Worm (Caenorhabditis elegans) whole organism, late embryonic: ENCODE measurements around the gene gspd-1.

Source experiments
- C38D4.7 ChIP-seq: fragments of 200-800 bp; sonication (Bioruptor generic); optimal IDR thresholded peaks from 2 replicates; lab custom pipeline; 2018; ENCODE audit warnings: mild to moderate bottlenecking, missing genetic modification characterization, moderate library complexity, missing compliant biosample characterization
- K02D7.2 ChIP-seq: sonication (generic microtip); optimal IDR thresholded peaks from 2 replicates; lab custom pipeline; 2017; ENCODE audit warnings: mild to moderate bottlenecking, missing genetic modification characterization, missing compliant biosample characterization
- ceh-14 ChIP-seq: sonication (generic microtip); optimal IDR thresholded peaks from 2 replicates; lab custom pipeline; 2016; ENCODE audit warnings: missing genotype, missing genetic modification characterization, missing compliant biosample characterization
- ceh-2 ChIP-seq: sonication (generic microtip); optimal IDR thresholded peaks from 2 replicates; lab custom pipeline; 2016; ENCODE audit warnings: missing genotype, missing genetic modification characterization, missing compliant biosample characterization
- ceh-22 ChIP-seq: sonication (generic microtip); optimal IDR thresholded peaks from 2 replicates; lab custom pipeline; 2017; ENCODE audit warnings: missing biosample characterization, missing genetic modification characterization
- ceh-30 ChIP-seq: fragments of 150-350 bp; optimal IDR thresholded peaks from 2 replicates; lab custom pipeline; 2014; ENCODE audit warnings: missing biosample characterization, missing genetic modification characterization
- ceh-34 ChIP-seq: sonication (generic microtip); optimal IDR thresholded peaks from 2 replicates; lab custom pipeline; 2016; ENCODE audit warnings: mild to moderate bottlenecking, missing genetic modification characterization, missing compliant biosample characterization
- ceh-45 ChIP-seq: fragments of 200-800 bp; sonication (Bioruptor generic); IDR thresholded peaks from 2 replicates; pipeline ENCODE4 v1.3.6; 2022; ENCODE audit warnings: missing genetic modification reagents, missing genetic modification characterization, missing compliant biosample characterization
- ceh-6 ChIP-seq: fragments of 200-800 bp; sonication (Bioruptor generic); optimal IDR thresholded peaks from 2 replicates; lab custom pipeline; 2018; ENCODE audit warnings: mild to moderate bottlenecking, missing genetic modification characterization, missing compliant biosample characterization
- che-1 ChIP-seq: sonication (generic microtip); optimal IDR thresholded peaks from 2 replicates; lab custom pipeline; 2016; ENCODE audit warnings: mild to moderate bottlenecking, missing genetic modification characterization, missing compliant biosample characterization
- dve-1 ChIP-seq: sonication (generic microtip); optimal IDR thresholded peaks from 2 replicates; lab custom pipeline; 2017; ENCODE audit warnings: antibody characterized with exemption, mild to moderate bottlenecking, missing genetic modification characterization, missing compliant biosample characterization
- elt-2 ChIP-seq: sonication (generic microtip); optimal IDR thresholded peaks from 2 replicates; lab custom pipeline; 2016; ENCODE audit warnings: missing genetic modification reagents, missing genetic modification characterization, missing compliant biosample characterization
- eyg-1 ChIP-seq: sonication (generic microtip); optimal IDR thresholded peaks from 2 replicates; lab custom pipeline; 2016; ENCODE audit warnings: missing genotype, missing genetic modification characterization, missing compliant biosample characterization
- fkh-10 ChIP-seq: fragments of 150-350 bp; optimal IDR thresholded peaks from 2 replicates; lab custom pipeline; 2014; ENCODE audit warnings: missing biosample characterization, missing genetic modification reagents, missing genetic modification characterization
- hlh-30 ChIP-seq: sonication (generic microtip); optimal IDR thresholded peaks from 2 replicates; lab custom pipeline; 2017; ENCODE audit warnings: antibody characterized with exemption, missing genetic modification characterization, missing compliant biosample characterization; ENCODE audit not compliant: insufficient read depth
- hlh-8 ChIP-seq: sonication (generic microtip); optimal IDR thresholded peaks from 2 replicates; lab custom pipeline; 2016; ENCODE audit warnings: missing genotype, missing genetic modification characterization, missing compliant biosample characterization
- lim-6 ChIP-seq: sonication (generic microtip); optimal IDR thresholded peaks from 2 replicates; lab custom pipeline; 2016; ENCODE audit warnings: missing genetic modification characterization, missing compliant biosample characterization
- lin-11 ChIP-seq: fragments of 200-800 bp; sonication (Bioruptor generic); optimal IDR thresholded peaks from 2 replicates; lab custom pipeline; 2018; ENCODE audit warnings: mild to moderate bottlenecking, missing genetic modification characterization, missing compliant biosample characterization
- nfya-1 ChIP-seq: sonication (generic microtip); optimal IDR thresholded peaks from 2 replicates; lab custom pipeline; 2017; ENCODE audit warnings: missing genetic modification characterization, mild to moderate bottlenecking, missing compliant biosample characterization, antibody characterized with exemption, moderate library complexity
- npax-4 ChIP-seq: sonication (generic microtip); optimal IDR thresholded peaks from 2 replicates; lab custom pipeline; 2016; ENCODE audit warnings: missing genetic modification characterization, missing compliant biosample characterization
- pag-3 ChIP-seq: sonication (generic microtip); optimal IDR thresholded peaks from 2 replicates; lab custom pipeline; 2016; ENCODE audit warnings: missing compliant biosample characterization, missing genetic modification characterization, borderline replicate concordance
- pha-2 ChIP-seq: sonication (generic microtip); optimal IDR thresholded peaks from 2 replicates; lab custom pipeline; 2017; ENCODE audit warnings: mild to moderate bottlenecking, missing genetic modification characterization, missing compliant biosample characterization
- pha-4 ChIP-seq: fragments of 150-350 bp; optimal IDR thresholded peaks from 2 replicates; lab custom pipeline; 2018; ENCODE audit warnings: missing biosample characterization, missing genetic modification reagents, missing genetic modification characterization
- pqm-1 ChIP-seq: sonication (generic microtip); optimal IDR thresholded peaks from 2 replicates; lab custom pipeline; 2016; ENCODE audit warnings: missing genetic modification characterization, missing compliant biosample characterization
- pros-1 ChIP-seq: fragments of 150-350 bp; optimal IDR thresholded peaks from 2 replicates; lab custom pipeline; 2014; ENCODE audit warnings: missing biosample characterization, missing genetic modification reagents, missing genetic modification characterization
- ref-2 ChIP-seq: sonication (generic microtip); optimal IDR thresholded peaks from 2 replicates; lab custom pipeline; 2016; ENCODE audit warnings: missing genetic modification characterization, missing compliant biosample characterization
- sdc-2 ChIP-seq: sonication (generic microtip); optimal IDR thresholded peaks from 2 replicates; lab custom pipeline; 2016; ENCODE audit warnings: missing genotype, missing genetic modification characterization, missing compliant biosample characterization
- sox-4 ChIP-seq: sonication (generic microtip); optimal IDR thresholded peaks from 2 replicates; lab custom pipeline; 2017; ENCODE audit warnings: mild to moderate bottlenecking, missing genetic modification characterization, inconsistent platforms, missing compliant biosample characterization
- syd-9 ChIP-seq: sonication (generic microtip); optimal IDR thresholded peaks from 2 replicates; lab custom pipeline; 2016; ENCODE audit warnings: mild to moderate bottlenecking, missing genetic modification characterization, moderate library complexity, missing compliant biosample characterization
- tbx-2 ChIP-seq: sonication (generic microtip); optimal IDR thresholded peaks from 2 replicates; lab custom pipeline; 2016; ENCODE audit warnings: missing genetic modification characterization, missing compliant biosample characterization
- tbx-7 ChIP-seq: sonication (generic microtip); optimal IDR thresholded peaks from 2 replicates; lab custom pipeline; 2016; ENCODE audit warnings: missing genotype, missing genetic modification characterization, missing compliant biosample characterization
- unc-3 ChIP-seq, 2 experiments: fragments of 200-800 bp in 1 of 2; sonication (Bioruptor generic) in 1 of 2; sonication (generic microtip) in 1 of 2; conservative IDR thresholded peaks in 1 of 2; optimal IDR thresholded peaks in 1 of 2; 2 replicates each; pipeline versions ENCODE4 v1.3.6 to Lab custom; 2016 to 2022; ENCODE audit warnings: missing compliant biosample characterization in 2 of 2, missing genetic modification characterization in 2 of 2, missing genetic modification reagents in 1 of 2
- unc-42 ChIP-seq: sonication (generic microtip); optimal IDR thresholded peaks from 2 replicates; lab custom pipeline; 2016; ENCODE audit warnings: missing genotype, missing genetic modification characterization, missing compliant biosample characterization
- unc-55 ChIP-seq: sonication (generic microtip); optimal IDR thresholded peaks from 2 replicates; lab custom pipeline; 2017; ENCODE audit warnings: missing biosample characterization, missing genetic modification reagents, missing genetic modification characterization
- unc-86 ChIP-seq: sonication (generic microtip); optimal IDR thresholded peaks from 2 replicates; lab custom pipeline; 2016; ENCODE audit warnings: missing genetic modification characterization, missing compliant biosample characterization
- zip-5 ChIP-seq: sonication (generic microtip); optimal IDR thresholded peaks from 2 replicates; lab custom pipeline; 2016; ENCODE audit warnings: missing genetic modification characterization, missing compliant biosample characterization
- ztf-16 ChIP-seq: sonication (generic microtip); optimal IDR thresholded peaks from 2 replicates; lab custom pipeline; 2017; ENCODE audit warnings: missing genetic modification characterization, missing compliant biosample characterization

Gene gspd-1

ce11 chrIV:11276026-11276425, 41.2 kb upstream of the gspd-1 start:
- TF ChIP-seq ceh-14 (no peak), ceh-45 (GFP tag; lab: Robert Waterston, UW) (no peak), syd-9 (tag; lab: Kevin White, UChicago) (no peak), lin-11 (tag; lab: Kevin White, UChicago) (no peak)

DNA sequence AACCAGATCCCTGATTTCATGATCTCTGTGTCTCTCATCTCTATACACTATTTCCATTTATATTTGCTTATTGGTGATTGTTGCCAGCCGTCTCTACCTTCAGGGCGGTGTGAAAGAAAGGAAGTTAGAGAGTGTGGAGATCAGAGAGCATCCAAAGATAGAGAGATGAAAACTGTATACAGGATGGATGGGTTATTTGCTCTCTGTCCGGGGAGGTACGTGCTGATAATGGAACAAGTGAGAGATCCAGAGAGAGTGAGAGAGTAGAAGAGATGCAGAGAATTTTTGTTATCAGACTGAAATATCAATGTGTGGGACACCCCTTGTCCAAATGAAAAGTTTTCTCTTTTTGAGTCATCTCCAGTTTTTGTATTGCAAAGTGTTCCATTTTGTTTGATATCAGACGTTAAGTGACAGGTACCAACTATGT, 33.1 kb upstream of the gspd-1 start:
- TF ChIP-seq elt-2 (tag; lab: Kevin White, UChicago) (peak; percentile 77), sdc-2 (tag; lab: Kevin White, UChicago) (no peak), che-1 (tag; lab: Kevin White, UChicago) (no peak), fkh-10 (no peak), hlh-8 (no peak), dve-1 (tag; lab: Kevin White, UChicago) (peak; percentile 63)
- TF ChIP-seq, all 69 proteins: peak for 2

ce11 chrIV:11285239-11285638, 32.0 kb upstream of the gspd-1 start:
- TF ChIP-seq ref-2 (tag; lab: Kevin White, UChicago): no peak
- TF ChIP-seq tbx-7: no peak
- TF ChIP-seq hlh-30 (tag; lab: Kevin White, UChicago): no peak
- no peak for TF ChIP-seq elt-2 (tag; lab: Kevin White, UChicago)
- no peak for TF ChIP-seq ceh-34 (tag; lab: Kevin White, UChicago)

- no peak for TF ChIP-seq sox-4 (tag; lab: Kevin White, UChicago)
- TF ChIP-seq pha-2 (tag; lab: Kevin White, UChicago): no peak
- TF ChIP-seq hlh-8: no peak
- no peak for TF ChIP-seq ceh-2 (tag; lab: Kevin White, UChicago)
- no peak for TF ChIP-seq npax-4 (tag; lab: Kevin White, UChicago)
- no peak for TF ChIP-seq pag-3
- TF ChIP-seq ceh-6 (GFP tag; lab: Kevin White, UChicago): no peak
- no peak for TF ChIP-seq unc-42 (tag; lab: Kevin White, UChicago)
- no peak for TF ChIP-seq ztf-16 (tag; lab: Kevin White, UChicago)
- TF ChIP-seq ceh-45 (GFP tag; lab: Robert Waterston, UW): no peak
- no peak for TF ChIP-seq unc-55 (GFP tag; lab: Kevin White, UChicago)
- no peak for TF ChIP-seq ceh-22 (tag; lab: Kevin White, UChicago)
- TF ChIP-seq, all 69 proteins: peak for 0
Observed at ce11 chrIV:11286112-11286511, 31.1 kb upstream of the gspd-1 start.

DNA sequence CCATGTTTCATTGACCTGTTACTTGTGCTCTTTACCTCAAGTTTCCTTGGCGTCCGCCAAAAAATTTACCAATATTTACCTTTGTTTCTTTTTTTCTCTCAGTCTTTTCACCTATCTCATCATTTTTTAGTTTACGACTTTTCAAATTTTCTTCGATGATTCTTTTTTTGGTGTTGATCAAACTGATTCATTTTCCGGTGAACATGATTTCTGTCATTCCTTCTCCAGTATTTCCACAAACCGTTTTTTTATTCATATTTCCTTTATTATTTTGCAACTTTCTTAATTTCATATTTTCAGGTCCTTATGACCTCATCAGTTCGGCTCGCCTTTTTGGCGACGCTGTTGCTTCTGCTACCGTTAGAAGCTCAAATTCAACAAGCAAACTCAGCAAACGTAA, 29.7 kb upstream of the gspd-1 start, which contains the start of gene F54D1.6:
Gene F54D1.6 (plus strand): TSS at position 301 of the 400 bp plus-strand sequence.
- no peak for TF ChIP-seq unc-3 (GFP tag; conservative IDR thresholded peaks at IDR 0.05; lab: Robert Waterston, UW)
- TF ChIP-seq unc-3 (tag; optimal IDR thresholded peaks at IDR 0.05; lab: Kevin White, UChicago): no peak
- no peak for TF ChIP-seq ceh-30 (tag; lab: Kevin White, UChicago)
- TF ChIP-seq lim-6: no peak
- no peak for TF ChIP-seq pag-3
- TF ChIP-seq C38D4.7 (GFP tag; lab: Kevin White, UChicago): no peak
- no peak for TF ChIP-seq pros-1 (tag; lab: Kevin White, UChicago)
- TF ChIP-seq tbx-2: no peak
- no peak for TF ChIP-seq pha-4 (tag; lab: Kevin White, UChicago)
- TF ChIP-seq ceh-6 (GFP tag; lab: Kevin White, UChicago): no peak
- TF ChIP-seq unc-55 (GFP tag; lab: Kevin White, UChicago): no peak
- no peak for TF ChIP-seq pqm-1 (tag; lab: Kevin White, UChicago)
- TF ChIP-seq eyg-1: no peak
- no peak for TF ChIP-seq nfya-1
- TF ChIP-seq K02D7.2 (tag; lab: Kevin White, UChicago): no peak
- no peak for TF ChIP-seq unc-86 (tag; lab: Kevin White, UChicago)
- no peak for TF ChIP-seq hlh-8
- TF ChIP-seq npax-4 (tag; lab: Kevin White, UChicago): no peak
- TF ChIP-seq zip-5: no peak
- no peak for TF ChIP-seq pha-2 (tag; lab: Kevin White, UChicago)
